Worm (Caenorhabditis elegans) whole organism, L2 larva: Measurements from ENCODE around the gene srt-67.

Source experiments
- C34F6.9 ChIP-seq: fragments of 150-350 bp; optimal IDR thresholded peaks from 2 replicates; lab custom pipeline; 2014; ENCODE audit warnings: missing biosample characterization, missing genetic modification characterization
- F13H6.1 ChIP-seq: sonication (generic microtip); optimal IDR thresholded peaks from 2 replicates; lab custom pipeline; 2016; ENCODE audit warnings: missing genetic modification characterization, missing compliant biosample characterization
- R02D3.7 ChIP-seq: fragments of 150-350 bp; optimal IDR thresholded peaks from 2 replicates; lab custom pipeline; 2014; ENCODE audit warnings: missing biosample characterization, missing genetic modification characterization
- Y55F3AM.14 ChIP-seq: fragments of 200-800 bp; sonication (Bioruptor generic); optimal IDR thresholded peaks from 2 replicates; lab custom pipeline; 2018; ENCODE audit warnings: mild to moderate bottlenecking, missing genetic modification characterization, missing compliant biosample characterization
- ZK546.5 ChIP-seq: sonication (generic microtip); optimal IDR thresholded peaks from 2 replicates; lab custom pipeline; 2017; ENCODE audit warnings: missing biosample characterization, missing genetic modification characterization
- alr-1 ChIP-seq: fragments of 150-350 bp; optimal IDR thresholded peaks from 2 replicates; lab custom pipeline; 2014; ENCODE audit warnings: missing biosample characterization, missing genetic modification characterization
- aly-2 ChIP-seq: fragments of 150-350 bp; optimal IDR thresholded peaks from 2 replicates; lab custom pipeline; 2014; ENCODE audit warnings: missing biosample characterization, missing genetic modification characterization
- ama-1 ChIP-seq: fragments of 150-350 bp; optimal IDR thresholded peaks from 2 replicates; lab custom pipeline; 2018; ENCODE audit warnings: inconsistent platforms
- blmp-1 ChIP-seq: sonication (generic microtip); optimal IDR thresholded peaks from 2 replicates; lab custom pipeline; 2017; ENCODE audit warnings: missing genetic modification characterization, mild to moderate bottlenecking, missing compliant biosample characterization, antibody characterized with exemption, moderate library complexity; ENCODE audit not compliant: insufficient read depth
- ceh-16 ChIP-seq: fragments of 150-350 bp; optimal IDR thresholded peaks from 2 replicates; lab custom pipeline; 2014; ENCODE audit warnings: missing biosample characterization, missing genetic modification characterization
- ceh-82 ChIP-seq: fragments of 150-350 bp; optimal IDR thresholded peaks from 2 replicates; lab custom pipeline; 2014; ENCODE audit warnings: missing biosample characterization, missing genetic modification characterization
- crh-2 ChIP-seq: sonication (generic microtip); optimal IDR thresholded peaks from 2 replicates; lab custom pipeline; 2017; ENCODE audit warnings: missing biosample characterization, missing genetic modification characterization
- dmd-4 ChIP-seq: sonication (generic microtip); optimal IDR thresholded peaks from 2 replicates; lab custom pipeline; 2017; ENCODE audit warnings: missing biosample characterization, missing genetic modification characterization
- egl-27 ChIP-seq: sonication (generic microtip); optimal IDR thresholded peaks from 3 replicates; lab custom pipeline; 2017; ENCODE audit warnings: missing biosample characterization, missing genetic modification reagents, missing genetic modification characterization
- elt-1 ChIP-seq: fragments of 150-350 bp; optimal IDR thresholded peaks from 2 replicates; lab custom pipeline; 2014; ENCODE audit warnings: missing biosample characterization, missing genetic modification characterization
- elt-3 ChIP-seq: sonication (generic microtip); optimal IDR thresholded peaks from 2 replicates; lab custom pipeline; 2017; ENCODE audit warnings: missing biosample characterization, missing genetic modification characterization
- fos-1 ChIP-seq: fragments of 150-350 bp; optimal IDR thresholded peaks from 2 replicates; lab custom pipeline; 2014; ENCODE audit warnings: missing biosample characterization, missing genetic modification characterization
- gmeb-1 ChIP-seq: fragments of 150-350 bp; optimal IDR thresholded peaks from 2 replicates; lab custom pipeline; 2014; ENCODE audit warnings: missing biosample characterization, missing genetic modification characterization
- lin-11 ChIP-seq: fragments of 150-350 bp; sonication (generic microtip); optimal IDR thresholded peaks from 2 replicates; lab custom pipeline; 2014; ENCODE audit warnings: missing biosample characterization, missing genetic modification characterization, inconsistent platforms, mixed read lengths
- lin-13 ChIP-seq: fragments of 150-350 bp; optimal IDR thresholded peaks from 2 replicates; lab custom pipeline; 2014; ENCODE audit warnings: missing biosample characterization, missing genetic modification reagents, missing genetic modification characterization
- lin-39 ChIP-seq: fragments of 150-350 bp; optimal IDR thresholded peaks from 2 replicates; lab custom pipeline; 2014; ENCODE audit warnings: missing biosample characterization, missing genetic modification reagents, missing genetic modification characterization
- lsy-2 ChIP-seq, 2 experiments: fragments of 150-350 bp in 1 of 2; sonication (generic microtip) in 1 of 2; optimal IDR thresholded peaks; 2 replicates each; lab custom pipeline; 2014 to 2017; ENCODE audit warnings: missing biosample characterization in 2 of 2, missing genetic modification characterization in 2 of 2
- mab-5 ChIP-seq: fragments of 150-350 bp; optimal IDR thresholded peaks from 2 replicates; lab custom pipeline; 2014; ENCODE audit warnings: missing biosample characterization, missing genetic modification characterization
- mbf-1 ChIP-seq: sonication (generic microtip); optimal IDR thresholded peaks from 2 replicates; lab custom pipeline; 2017; ENCODE audit warnings: missing biosample characterization, missing genetic modification characterization
- mdl-1 ChIP-seq, 2 experiments: fragments of 150-350 bp in 1 of 2; sonication (generic microtip) in 1 of 2; optimal IDR thresholded peaks; 2 replicates each; lab custom pipeline; 2017; ENCODE audit warnings: missing biosample characterization in 2 of 2, missing genetic modification characterization in 2 of 2
- nhr-10 ChIP-seq: sonication (generic microtip); optimal IDR thresholded peaks from 2 replicates; lab custom pipeline; 2017; ENCODE audit warnings: missing biosample characterization, missing genetic modification characterization
- nhr-11 ChIP-seq: fragments of 150-350 bp; optimal IDR thresholded peaks from 2 replicates; lab custom pipeline; 2014; ENCODE audit warnings: missing biosample characterization, missing genetic modification characterization
- nhr-12 ChIP-seq: fragments of 150-350 bp; optimal IDR thresholded peaks from 2 replicates; lab custom pipeline; 2014; ENCODE audit warnings: missing biosample characterization, missing genetic modification characterization
- nhr-129 ChIP-seq: fragments of 150-350 bp; optimal IDR thresholded peaks from 2 replicates; lab custom pipeline; 2014; ENCODE audit warnings: missing biosample characterization, missing genetic modification characterization
- nhr-21 ChIP-seq: fragments of 150-350 bp; optimal IDR thresholded peaks from 2 replicates; lab custom pipeline; 2014; ENCODE audit warnings: missing biosample characterization, missing genetic modification characterization
- nhr-23 ChIP-seq: fragments of 150-350 bp; optimal IDR thresholded peaks from 2 replicates; lab custom pipeline; 2014; ENCODE audit warnings: missing biosample characterization, missing genetic modification reagents, missing genetic modification characterization
- nhr-237 ChIP-seq: fragments of 150-350 bp; optimal IDR thresholded peaks from 2 replicates; lab custom pipeline; 2014; ENCODE audit warnings: missing biosample characterization, missing genetic modification characterization
- nhr-25 ChIP-seq: fragments of 150-350 bp; sonication (generic microtip); optimal IDR thresholded peaks from 3 replicates; lab custom pipeline; 2014; ENCODE audit warnings: missing biosample characterization, missing genetic modification characterization
- nhr-6 ChIP-seq: fragments of 150-350 bp; optimal IDR thresholded peaks from 2 replicates; lab custom pipeline; 2014; ENCODE audit warnings: missing biosample characterization, missing genetic modification characterization
- nhr-77 ChIP-seq: fragments of 150-350 bp; optimal IDR thresholded peaks from 2 replicates; lab custom pipeline; 2014; ENCODE audit warnings: missing biosample characterization, missing genetic modification characterization
- peb-1 ChIP-seq: fragments of 150-350 bp; optimal IDR thresholded peaks from 2 replicates; lab custom pipeline; 2014; ENCODE audit warnings: missing biosample characterization, missing genetic modification characterization
- sem-4 ChIP-seq: fragments of 150-350 bp; optimal IDR thresholded peaks from 2 replicates; lab custom pipeline; 2014; ENCODE audit warnings: missing biosample characterization, missing genetic modification reagents, missing genetic modification characterization
- skn-1 ChIP-seq: sonication (generic microtip); optimal IDR thresholded peaks from 2 replicates; lab custom pipeline; 2017; ENCODE audit warnings: missing biosample characterization, missing genetic modification characterization
- sma-3 ChIP-seq: sonication (generic microtip); optimal IDR thresholded peaks from 2 replicates; lab custom pipeline; 2016; ENCODE audit warnings: missing genetic modification reagents, missing genetic modification characterization, missing compliant biosample characterization
- sma-9 ChIP-seq, 2 experiments: fragments of 150-350 bp in 1 of 2; sonication (generic microtip) in 1 of 2; optimal IDR thresholded peaks; 2 replicates each; lab custom pipeline; 2014 to 2016; ENCODE audit warnings: missing genetic modification characterization in 2 of 2, mild to moderate bottlenecking in 1 of 2, missing biosample characterization in 1 of 2, missing compliant biosample characterization in 1 of 2, missing genetic modification reagents in 1 of 2, moderate library complexity in 1 of 2
- snpc-4 ChIP-seq: fragments of 150-350 bp; optimal IDR thresholded peaks from 2 replicates; lab custom pipeline; 2014; ENCODE audit warnings: missing biosample characterization, missing genetic modification characterization
- unc-39 ChIP-seq: fragments of 150-350 bp; optimal IDR thresholded peaks from 2 replicates; lab custom pipeline; 2014; ENCODE audit warnings: missing biosample characterization, missing genetic modification characterization
- unc-55 ChIP-seq: fragments of 150-350 bp; sonication (generic microtip); optimal IDR thresholded peaks from 3 replicates; lab custom pipeline; 2014; ENCODE audit warnings: missing biosample characterization, missing genetic modification reagents, missing genetic modification characterization
- unc-62 ChIP-seq: fragments of 150-350 bp; optimal IDR thresholded peaks from 2 replicates; lab custom pipeline; 2014; ENCODE audit warnings: missing biosample characterization, missing genetic modification reagents, missing genetic modification characterization
- zag-1 ChIP-seq: fragments of 150-350 bp; optimal IDR thresholded peaks from 2 replicates; lab custom pipeline; 2014; ENCODE audit warnings: missing biosample characterization, missing genetic modification characterization
- ztf-1 ChIP-seq: fragments of 200-800 bp; sonication (Bioruptor generic); conservative IDR thresholded peaks from 2 replicates; pipeline ENCODE4 v1.3.6; 2022; ENCODE audit warnings: missing genetic modification characterization, missing compliant biosample characterization
- ztf-11 ChIP-seq: sonication (generic microtip); optimal IDR thresholded peaks from 2 replicates; lab custom pipeline; 2017; ENCODE audit warnings: missing biosample characterization, missing genetic modification characterization
- ztf-4 ChIP-seq: fragments of 150-350 bp; optimal IDR thresholded peaks from 2 replicates; lab custom pipeline; 2014; ENCODE audit warnings: missing biosample characterization, missing genetic modification characterization

Gene srt-67

ce11 chrV:5297740-5298139, 40.5 kb upstream of the srt-67 start:
- TF ChIP-seq lin-13 (GFP tag; lab: Kevin White, UChicago) (no peak), nhr-25 (tag; lab: Kevin White, UChicago) (no peak), lin-11 (tag; lab: Kevin White, UChicago) (no peak), mbf-1 (tag; lab: Kevin White, UChicago) (no peak), crh-2 (no peak), gmeb-1 (tag; lab: Kevin White, UChicago) (no peak), Y55F3AM.14 (GFP tag; lab: Kevin White, UChicago) (no peak), elt-3 (tag; lab: Kevin White, UChicago) (no peak)

DNA sequence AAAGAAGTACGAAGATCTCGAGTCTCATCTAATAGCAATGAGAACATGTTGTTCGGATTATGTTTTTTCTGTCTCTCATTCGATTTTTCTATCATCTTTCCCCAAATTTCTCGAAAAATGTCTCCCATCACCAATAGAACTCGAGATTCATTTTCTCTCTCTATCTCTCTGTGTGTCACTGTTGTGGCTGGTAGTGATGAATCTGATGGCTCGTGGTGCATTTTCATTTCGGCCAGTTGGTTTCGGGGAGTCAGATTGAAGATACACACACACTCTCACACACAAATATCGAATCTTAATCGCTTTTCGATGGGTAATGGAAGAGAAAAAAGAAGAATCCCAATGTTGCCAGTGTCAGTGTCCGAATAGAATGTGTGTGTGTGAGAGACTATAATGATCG, 38.7 kb upstream of the srt-67 start:
- TF ChIP-seq ceh-16, result no peak
- TF ChIP-seq aly-2 (tag; lab: Kevin White, UChicago), result no peak
- no peak for TF ChIP-seq zag-1 (tag; lab: Kevin White, UChicago)
- peak; percentile 46 for TF ChIP-seq C34F6.9 (tag; lab: Kevin White, UChicago)
- no peak for TF ChIP-seq ztf-4 (tag; lab: Kevin White, UChicago)
- no peak for TF ChIP-seq lin-11 (tag; lab: Kevin White, UChicago)
- TF ChIP-seq F13H6.1 (tag; lab: Kevin White, UChicago), result peak; percentile 69
- TF ChIP-seq peb-1, result no peak
- no peak for TF ChIP-seq R02D3.7 (tag; lab: Kevin White, UChicago)
- no peak for TF ChIP-seq lin-39
- no peak for TF ChIP-seq unc-39 (tag; lab: Kevin White, UChicago)
- TF ChIP-seq nhr-77 (tag; lab: Kevin White, UChicago), result no peak
- no peak for TF ChIP-seq egl-27 (tag; lab: Kevin White, UChicago)
- no peak for TF ChIP-seq nhr-10 (tag; lab: Kevin White, UChicago)
- no peak for TF ChIP-seq sma-3 (GFP tag; lab: Kevin White, UChicago)
- no peak for TF ChIP-seq elt-1 (tag; lab: Kevin White, UChicago)
- TF ChIP-seq nhr-12 (tag; lab: Kevin White, UChicago), result no peak
- no peak for TF ChIP-seq mbf-1 (tag; lab: Kevin White, UChicago)
- no peak for TF ChIP-seq nhr-11 (tag; lab: Kevin White, UChicago)
- peak; percentile 30 for TF ChIP-seq mab-5 (tag; lab: Kevin White, UChicago)
- no peak for TF ChIP-seq ama-1 (lab: Kevin White, UChicago)
- peak; percentile 75 for TF ChIP-seq nhr-129 (tag; lab: Kevin White, UChicago)
- no peak for TF ChIP-seq mdl-1 (tag; optimal IDR thresholded peaks at IDR 0.05; lab: Kevin White, UChicago)
- no peak for TF ChIP-seq nhr-6
- TF ChIP-seq blmp-1 (tag; lab: Kevin White, UChicago), result no peak
- no peak for TF ChIP-seq elt-3 (tag; lab: Kevin White, UChicago)
- no peak for TF ChIP-seq ZK546.5 (tag; lab: Kevin White, UChicago)
- TF ChIP-seq nhr-23 (tag; lab: Kevin White, UChicago), result no peak
- no peak for TF ChIP-seq gmeb-1 (tag; lab: Kevin White, UChicago)
- no peak for TF ChIP-seq nhr-25 (tag; lab: Kevin White, UChicago)
- TF ChIP-seq skn-1 (tag; lab: Kevin White, UChicago), result no peak
- TF ChIP-seq unc-62 (GFP tag; lab: Kevin White, UChicago), result no peak
- TF ChIP-seq dmd-4 (tag; lab: Kevin White, UChicago), result no peak
- no peak for TF ChIP-seq crh-2
- TF ChIP-seq ztf-1, result no peak
- TF ChIP-seq Y55F3AM.14 (GFP tag; lab: Kevin White, UChicago), result no peak
- TF ChIP-seq nhr-21 (tag; lab: Kevin White, UChicago), result no peak
- peak in 1 of 2 experiments; percentile 36 for TF ChIP-seq lsy-2 (tag; optimal IDR thresholded peaks at IDR 0.05; lab: Kevin White, UChicago)
- TF ChIP-seq sma-9 (GFP tag; optimal IDR thresholded peaks at IDR 0.05; lab: Kevin White, UChicago), result peak; percentile 28
- TF ChIP-seq sma-9 (tag; optimal IDR thresholded peaks at IDR 0.05; lab: Kevin White, UChicago), result no peak
- TF ChIP-seq ceh-82 (tag; lab: Kevin White, UChicago), result no peak
- no peak for TF ChIP-seq sem-4
- TF ChIP-seq snpc-4 (tag; lab: Kevin White, UChicago), result no peak
- TF ChIP-seq unc-55 (GFP tag; lab: Kevin White, UChicago), result no peak
- TF ChIP-seq ztf-11 (tag; lab: Kevin White, UChicago), result no peak
- no peak for TF ChIP-seq alr-1 (tag; lab: Kevin White, UChicago)
- no peak for TF ChIP-seq fos-1 (tag; lab: Kevin White, UChicago)
- TF ChIP-seq lin-13 (GFP tag; lab: Kevin White, UChicago), result no peak
- no peak for TF ChIP-seq nhr-237 (tag; lab: Kevin White, UChicago)
- TF ChIP-seq, all 48 proteins: peak for 6
